Fruit fly (Drosophila melanogaster): ENCODE data around the gene CG6508.
A peak's percentile ranks its signal among the peaks of the same experiment; 100 is the strongest.

Gene CG6508

dm6 chr2L:10849511-10850191 is 30.7 kb downstream of the CG6508 start, which contains the start of gene SmydA-3 (continued):
- TF ChIP-seq CG34422 (GFP tag; IDR thresholded peaks at IDR 0.05) (0 out of 3 replicates have a peak, but pooled peaks have one; percentile 8), CG10274 (GFP tag; optimal IDR thresholded peaks at IDR 0.05) (no peak), Bteb2 (GFP tag; optimal IDR thresholded peaks at IDR 0.05) (no peak), CG7786 (GFP tag; optimal IDR thresholded peaks at IDR 0.05) (no peak), CG7556 (GFP tag; optimal IDR thresholded peaks at IDR 0.05) (no peak), Aef1 (GFP tag; IDR thresholded peaks at IDR 0.05) (no peak), D (optimal IDR thresholded peaks at IDR 0.05) (no peak), D (GFP tag; optimal IDR thresholded peaks at IDR 0.05) (peak; percentile 25), HLH4C (GFP tag; IDR thresholded peaks at IDR 0.05; ENCODE audit: partially characterized antibody) (no peak), CG43689 (GFP tag; IDR thresholded peaks at IDR 0.05) (no peak), CG8281 (tag; optimal IDR thresholded peaks at IDR 0.05) (no peak), CoRest (tag; optimal IDR thresholded peaks at IDR 0.05) (peak; percentile 20), CG17912 (GFP tag; optimal IDR thresholded peaks at IDR 0.05) (no peak), pros (GFP tag; optimal IDR thresholded peaks at IDR 0.05) (no peak), CG2712 (tag; optimal IDR thresholded peaks at IDR 0.05) (peak; percentile 33), CG3281 (GFP tag; optimal IDR thresholded peaks at IDR 0.05) (peak; percentile 44), nerfin-2 (GFP tag; IDR thresholded peaks at IDR 0.05; ENCODE audit: partially characterized antibody) (no peak), CG11504 (tag; optimal IDR thresholded peaks at IDR 0.05) (no peak), Atf3 (GFP tag; optimal IDR thresholded peaks at IDR 0.05) (no peak), CG31224 (GFP tag; IDR thresholded peaks at IDR 0.05) (no peak), CG6765 (GFP tag; optimal IDR thresholded peaks at IDR 0.05) (peak; percentile 32), CG15073 (GFP tag; optimal IDR thresholded peaks at IDR 0.05) (peak; percentile 89), Lim3 (GFP tag; IDR thresholded peaks at IDR 0.05) (no peak), CG13424 (tag; optimal IDR thresholded peaks at IDR 0.05) (no peak), abd-A (tag; optimal IDR thresholded peaks at IDR 0.05) (no peak), CG8924 (tag; optimal IDR thresholded peaks at IDR 0.05) (no peak), Camta (GFP tag; optimal IDR thresholded peaks at IDR 0.05) (no peak), CG11247 (GFP tag; IDR thresholded peaks at IDR 0.05) (no peak), dan (GFP tag; IDR thresholded peaks at IDR 0.05) (no peak), so (GFP tag; IDR thresholded peaks at IDR 0.05) (peak; percentile 47; the same call in 1 of the 3 replicates), tna (GFP tag; IDR thresholded peaks at IDR 0.05; ENCODE audit: partially characterized antibody) (no peak), grau (tag; optimal IDR thresholded peaks at IDR 0.05) (no peak), wor (GFP tag; IDR thresholded peaks at IDR 0.05) (no peak), MTF-1 (GFP tag; optimal IDR thresholded peaks at IDR 0.05; ENCODE audit: borderline replicate concordance) (no peak), Opbp (GFP tag; IDR thresholded peaks at IDR 0.05; ENCODE audit: partially characterized antibody) (no peak), CG4404 (GFP tag; IDR thresholded peaks at IDR 0.05) (no peak), dmrt11E (tag; optimal IDR thresholded peaks at IDR 0.05) (no peak), Mad (GFP tag; optimal IDR thresholded peaks at IDR 0.05) (no peak), HLH3B (GFP tag; IDR thresholded peaks at IDR 0.05) (0 out of 2 replicates have a peak, but pooled peaks have one; percentile 14), Blimp-1 (GFP tag; optimal IDR thresholded peaks at IDR 0.05) (no peak), hth (optimal IDR thresholded peaks at IDR 0.05) (no peak), Atf6 (GFP tag; IDR thresholded peaks at IDR 0.05) (no peak), Myb (GFP tag; optimal IDR thresholded peaks at IDR 0.05) (no peak), dimm (GFP tag; IDR thresholded peaks at IDR 0.05) (no peak), vnd (GFP tag; IDR thresholded peaks at IDR 0.05; ENCODE audit: partially characterized antibody) (no peak), mirr (GFP tag; optimal IDR thresholded peaks at IDR 0.05) (no peak), Dip2 (GFP tag; IDR thresholded peaks at IDR 0.05) (no peak), bsh (GFP tag; optimal IDR thresholded peaks at IDR 0.05) (peak; percentile 21 to 25), CG14860 (GFP tag; IDR thresholded peaks at IDR 0.05; ENCODE audit: partially characterized antibody) (no peak), CG7271 (tag; optimal IDR thresholded peaks at IDR 0.05) (no peak)
